Worm (Caenorhabditis elegans): ENCODE measurements around the gene R10D12.8.
A peak's percentile ranks its signal among the peaks of the same experiment; 100 is the strongest.

The R10D12.8 gene

DNA sequence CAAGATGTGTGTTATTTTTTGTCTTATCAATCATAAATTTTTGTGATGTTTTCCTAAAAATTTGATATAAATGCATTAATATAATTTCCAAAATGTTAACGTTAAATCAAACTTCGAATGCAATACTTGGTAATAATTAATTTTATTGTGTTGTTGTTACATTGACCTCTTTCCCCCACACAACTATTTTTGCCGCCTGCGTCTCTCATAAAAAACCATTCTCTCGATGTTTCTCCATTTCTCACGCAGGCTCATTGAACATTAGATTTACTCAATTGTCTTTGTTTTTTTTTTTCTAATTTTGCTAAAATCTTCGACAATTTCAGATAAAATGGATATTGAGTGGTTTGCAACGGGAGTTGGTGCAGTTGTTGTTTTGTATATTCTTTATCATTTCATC is 46.9 kb downstream of the R10D12.8 start, which contains the start of gene stdh-1:
stdh-1 (plus strand) TSS at position 327 of the 400 bp plus-strand sequence.
- TF ChIP-seq ces-1 (GFP tag; optimal IDR thresholded peaks at IDR 0.05) (peak; percentile 79), tbx-8 (GFP tag; optimal IDR thresholded peaks at IDR 0.05) (no peak)

- TF ChIP-seq lsy-2 (tag; optimal IDR thresholded peaks at IDR 0.05) (no peak), lin-13 (tag; optimal IDR thresholded peaks at IDR 0.05) (no peak), lin-32 (GFP tag; optimal IDR thresholded peaks at IDR 0.05) (no peak), nhr-76 (tag; optimal IDR thresholded peaks at IDR 0.05) (no peak), ztf-11 (tag; optimal IDR thresholded peaks at IDR 0.05) (no peak), M03D4.4 (tag; optimal IDR thresholded peaks at IDR 0.05) (no peak), pha-4 (tag; optimal IDR thresholded peaks at IDR 0.05) (no peak), cnd-1 (tag; optimal IDR thresholded peaks at IDR 0.05) (no peak), blmp-1 (tag; optimal IDR thresholded peaks at IDR 0.05) (no peak), mls-2 (tag; optimal IDR thresholded peaks at IDR 0.05) (no peak), sem-2 (GFP tag; optimal IDR thresholded peaks at IDR 0.05) (no peak), elt-1 (tag; optimal IDR thresholded peaks at IDR 0.05; ENCODE audit: borderline replicate concordance, insufficient read depth) (no peak), ces-1 (GFP tag; optimal IDR thresholded peaks at IDR 0.05) (no peak), ceh-83 (GFP tag; optimal IDR thresholded peaks at IDR 0.05) (no peak), flh-1 (GFP tag; optimal IDR thresholded peaks at IDR 0.05) (no peak), nhr-2 (tag; optimal IDR thresholded peaks at IDR 0.05) (no peak), ceh-39 (tag; optimal IDR thresholded peaks at IDR 0.05) (no peak), tbx-8 (GFP tag; optimal IDR thresholded peaks at IDR 0.05) (no peak), nhr-28 (tag; optimal IDR thresholded peaks at IDR 0.05) (no peak)
Measured at ce11 chrV:13904446-13904845, 48.6 kb downstream of the R10D12.8 start, which contains the start of gene stdh-3. Gene stdh-3, plus strand, starts transcription at chrV:13904611.

ce11 chrV:13902495-13902894 is 50.6 kb downstream of the R10D12.8 start, which contains the start of gene C06B3.1:
Gene C06B3.1, plus strand, starts transcription at chrV:13902795.
- TF ChIP-seq elt-1 (tag; optimal IDR thresholded peaks at IDR 0.05; ENCODE audit: borderline replicate concordance, insufficient read depth) (no peak), cnd-1 (tag; optimal IDR thresholded peaks at IDR 0.05) (no peak), sem-2 (GFP tag; optimal IDR thresholded peaks at IDR 0.05) (no peak), nhr-28 (tag; optimal IDR thresholded peaks at IDR 0.05) (no peak), unc-39 (tag; optimal IDR thresholded peaks at IDR 0.05) (no peak)

Measured in whole organism, mixed stage, embryonic.